Fruit fly (Drosophila melanogaster): Measurements from ENCODE around the gene CG2750.

CG2750 gene

dm6 chrX:12106900-12107299, at the start of gene CG2750:
Gene CG2750 (plus strand): TSS chrX:12107200.
- TF ChIP-seq sage (GFP tag; optimal IDR thresholded peaks at IDR 0.05) (no peak), br (GFP tag; optimal IDR thresholded peaks at IDR 0.05) (no peak)

- TF ChIP-seq fru (GFP tag; optimal IDR thresholded peaks at IDR 0.05) (no peak), sage (GFP tag; optimal IDR thresholded peaks at IDR 0.05) (no peak), br (GFP tag; optimal IDR thresholded peaks at IDR 0.05) (no peak), psq (GFP tag; optimal IDR thresholded peaks at IDR 0.05) (no peak), ey (GFP tag; optimal IDR thresholded peaks at IDR 0.05) (no peak), Abd-B (GFP tag; optimal IDR thresholded peaks at IDR 0.05) (no peak), Dif (GFP tag; optimal IDR thresholded peaks at IDR 0.05; ENCODE audit: partially characterized antibody) (no peak), jim (GFP tag; optimal IDR thresholded peaks at IDR 0.05) (no peak), Myc (optimal IDR thresholded peaks at IDR 0.05) (no peak), Jra (GFP tag; optimal IDR thresholded peaks at IDR 0.05) (no peak), CrebA (GFP tag; optimal IDR thresholded peaks at IDR 0.05; ENCODE audit: borderline replicate concordance) (no peak), CG9705 (GFP tag; optimal IDR thresholded peaks at IDR 0.05) (no peak), Rel (GFP tag; optimal IDR thresholded peaks at IDR 0.05) (no peak), Rel (tag; optimal IDR thresholded peaks at IDR 0.05) (no peak), foxo (GFP tag; optimal IDR thresholded peaks at IDR 0.05) (no peak), dsf (GFP tag; optimal IDR thresholded peaks at IDR 0.05; ENCODE audit: borderline replicate concordance) (no peak), CG32264 (GFP tag; optimal IDR thresholded peaks at IDR 0.05) (no peak), rgr (GFP tag; optimal IDR thresholded peaks at IDR 0.05) (no peak), N (GFP tag; optimal IDR thresholded peaks at IDR 0.05) (no peak), dl (GFP tag; optimal IDR thresholded peaks at IDR 0.05; ENCODE audit: insufficient read depth in 1 of 2, partially characterized antibody in 2 of 2) (no peak)
These were observed 47.5 kb upstream of the CG2750 start, which contains the start of gene Muc11A for dm6 chrX:12059495-12059894. Gene Muc11A (plus strand): TSS chrX:12059795.

dm6 chrX:12070137-12070536, 36.9 kb upstream of the CG2750 start, which contains the start of gene CG34323:
Gene CG34323 (plus strand): TSS chrX:12070437.
- no peak for TF ChIP-seq HLH106 (tag; optimal IDR thresholded peaks at IDR 0.05)
- no peak for TF ChIP-seq woc (GFP tag; optimal IDR thresholded peaks at IDR 0.05)
- TF ChIP-seq lola (GFP tag; optimal IDR thresholded peaks at IDR 0.05) = no peak
- TF ChIP-seq Myc (optimal IDR thresholded peaks at IDR 0.05) = no peak
- no peak for TF ChIP-seq dmrt93B (GFP tag; optimal IDR thresholded peaks at IDR 0.05)
- no peak for TF ChIP-seq CrebA (GFP tag; optimal IDR thresholded peaks at IDR 0.05; ENCODE audit: borderline replicate concordance)
- TF ChIP-seq sv (GFP tag; optimal IDR thresholded peaks at IDR 0.05) = no peak
- TF ChIP-seq Dfd (GFP tag; optimal IDR thresholded peaks at IDR 0.05) = no peak
- no peak for TF ChIP-seq Dif (GFP tag; optimal IDR thresholded peaks at IDR 0.05; ENCODE audit: partially characterized antibody)
- no peak for TF ChIP-seq jim (GFP tag; optimal IDR thresholded peaks at IDR 0.05)
- TF ChIP-seq sage (GFP tag; optimal IDR thresholded peaks at IDR 0.05) = no peak
- no peak for TF ChIP-seq fru (GFP tag; optimal IDR thresholded peaks at IDR 0.05)

dm6 chrX:12072718-12073117, 34.3 kb upstream of the CG2750 start, which contains the start of gene moon:
Gene moon (minus strand): TSS chrX:12072818.
- TF ChIP-seq foxo (GFP tag; optimal IDR thresholded peaks at IDR 0.05) (no peak), psq (GFP tag; optimal IDR thresholded peaks at IDR 0.05) (no peak), Hr83 (GFP tag; optimal IDR thresholded peaks at IDR 0.05; ENCODE audit: poor library complexity, severe bottlenecking) (no peak)

dm6 chrX:12073637-12074036, 33.4 kb upstream of the CG2750 start:
- peak; percentile 25 for TF ChIP-seq HLH106 (tag; optimal IDR thresholded peaks at IDR 0.05)
- TF ChIP-seq Sp1 (GFP tag; optimal IDR thresholded peaks at IDR 0.05) = peak; percentile 5
- TF ChIP-seq fru (GFP tag; optimal IDR thresholded peaks at IDR 0.05) = no peak

- TF ChIP-seq Myc (optimal IDR thresholded peaks at IDR 0.05) (no peak), tai (GFP tag; optimal IDR thresholded peaks at IDR 0.05) (no peak), foxo (GFP tag; optimal IDR thresholded peaks at IDR 0.05) (peak in 1 of 2 experiments; percentile 32), dl (GFP tag; optimal IDR thresholded peaks at IDR 0.05; ENCODE audit: insufficient read depth in 1 of 2, partially characterized antibody in 2 of 2) (no peak), CG32264 (GFP tag; optimal IDR thresholded peaks at IDR 0.05) (no peak), Jra (GFP tag; optimal IDR thresholded peaks at IDR 0.05) (no peak), fru (GFP tag; optimal IDR thresholded peaks at IDR 0.05) (peak; percentile 19), Hnf4 (GFP tag; optimal IDR thresholded peaks at IDR 0.05) (no peak), Sp1 (GFP tag; optimal IDR thresholded peaks at IDR 0.05) (no peak), rgr (GFP tag; optimal IDR thresholded peaks at IDR 0.05) (no peak), dsf (GFP tag; optimal IDR thresholded peaks at IDR 0.05; ENCODE audit: borderline replicate concordance) (no peak), jim (GFP tag; optimal IDR thresholded peaks at IDR 0.05) (no peak), CrebA (GFP tag; optimal IDR thresholded peaks at IDR 0.05; ENCODE audit: borderline replicate concordance) (no peak), h (GFP tag; optimal IDR thresholded peaks at IDR 0.05) (no peak), brk (GFP tag; optimal IDR thresholded peaks at IDR 0.05) (no peak)
These were observed 31.4 kb upstream of the CG2750 start for dm6 chrX:12075569-12075968.

Measured in whole organism, wandering third instar larva.